Fruit fly (Drosophila melanogaster) whole organism, prepupa: Measurements from ENCODE around the gene Alg9.
A peak's percentile ranks its signal among the peaks of the same experiment; 100 is the strongest.

Experiments
- CG16779 ChIP-seq: fragments of 200-800 bp; sonication (Bioruptor generic); optimal IDR thresholded peaks from 3 replicates; lab custom pipeline; 2017; ENCODE audit warnings: missing biosample characterization, mild to moderate bottlenecking, missing genetic modification characterization
- CG4318 ChIP-seq: fragments of 200-800 bp; sonication (Bioruptor generic); optimal IDR thresholded peaks from 3 replicates; lab custom pipeline; 2017; ENCODE audit warnings: missing biosample characterization, mild to moderate bottlenecking, missing genetic modification characterization
- CG6792 ChIP-seq: fragments of 200-800 bp; sonication (Bioruptor generic); optimal IDR thresholded peaks from 3 replicates; lab custom pipeline; 2016; ENCODE audit warnings: missing biosample characterization, missing genetic modification characterization
- CG6808 ChIP-seq: fragments of 200-800 bp; sonication (Bioruptor generic); optimal IDR thresholded peaks from 3 replicates; lab custom pipeline; 2017; ENCODE audit warnings: missing biosample characterization, missing genetic modification characterization, mild to moderate bottlenecking, moderate library complexity, missing genetic modification reagents
- CG8632 ChIP-seq: fragments of 200-800 bp; sonication (Bioruptor generic); optimal IDR thresholded peaks from 3 replicates; lab custom pipeline; 2016; ENCODE audit warnings: missing biosample characterization, missing genetic modification characterization
- Gug ChIP-seq: fragments of 200-800 bp; sonication (Bioruptor generic); IDR thresholded peaks from 2 replicates; pipeline ENCODE4 v1.3.6; 2022; ENCODE audit warnings: missing biosample characterization, missing genetic modification characterization
- Met ChIP-seq: fragments of 200-800 bp; sonication (Bioruptor generic); optimal IDR thresholded peaks from 3 replicates; lab custom pipeline; 2016; ENCODE audit warnings: missing biosample characterization, missing genetic modification characterization
- eg ChIP-seq: fragments of 200-800 bp; sonication (Bioruptor generic); IDR thresholded peaks from 3 replicates; pipeline ENCODE4 v1.3.6; 2022; ENCODE audit warnings: missing biosample characterization, missing genetic modification characterization

- TF ChIP-seq Met (GFP tag; lab: Kevin White, UChicago) = peak; percentile 35
- no peak for TF ChIP-seq CG4318 (GFP tag; lab: Kevin White, UChicago)
- TF ChIP-seq CG16779 (tag; lab: Kevin White, UChicago) = no peak
- TF ChIP-seq CG6792 (GFP tag; lab: Kevin White, UChicago) = no peak
- TF ChIP-seq CG6808 = no peak
- no peak for TF ChIP-seq CG8632 (GFP tag; lab: Kevin White, UChicago)
- TF ChIP-seq Gug (GFP tag; lab: Robert Waterston, UW) = no peak
- TF ChIP-seq eg = no peak
Measured at dm6 chr3R:25193726-25194204, 27.6 kb upstream of the Alg9 start, which contains the start of gene lobo.
